Fruit fly (Drosophila melanogaster) whole organism, embryonic: Measurements from ENCODE around the gene CG5043.
A peak's percentile ranks its signal among the peaks of the same experiment; 100 is the strongest.

ENCODE experiments used
- ATbp ChIP-seq: fragments of 200-800 bp; sonication (Bioruptor generic); optimal IDR thresholded peaks from 2 replicates; lab custom pipeline; 2017; ENCODE audit warnings: missing biosample characterization, mild to moderate bottlenecking, missing genetic modification characterization, missing genetic modification reagents
- CG10321 ChIP-seq: fragments of 200-800 bp; sonication (Bioruptor generic); IDR thresholded peaks from 2 replicates; pipeline ENCODE4 v1.3.6; 2022; ENCODE audit warnings: missing biosample characterization, missing genetic modification characterization
- CG10565 ChIP-seq: fragments of 200-800 bp; sonication (Bioruptor generic); optimal IDR thresholded peaks from 3 replicates; lab custom pipeline; 2016; ENCODE audit warnings: missing biosample characterization, mild to moderate bottlenecking, missing genetic modification characterization
- CG12299 ChIP-seq: fragments of 200-800 bp; sonication (Bioruptor generic); optimal IDR thresholded peaks from 2 replicates; lab custom pipeline; 2018; ENCODE audit warnings: missing biosample characterization, mild to moderate bottlenecking, missing genetic modification characterization
- CG13123 ChIP-seq: fragments of 200-800 bp; sonication (Bioruptor generic); optimal IDR thresholded peaks from 2 replicates; lab custom pipeline; 2016; ENCODE audit warnings: missing biosample characterization, missing genetic modification characterization
- CG13287 ChIP-seq: fragments of 200-800 bp; sonication (Bioruptor generic); IDR thresholded peaks from 2 replicates; pipeline ENCODE4 v1.3.6; 2022; ENCODE audit warnings: missing biosample characterization, missing genetic modification characterization; ENCODE audit not compliant: partially characterized antibody
- CG17361 ChIP-seq: fragments of 200-800 bp; sonication (Bioruptor generic); IDR thresholded peaks from 3 replicates; pipeline ENCODE4 v1.3.6; 2022; ENCODE audit warnings: missing biosample characterization, missing genetic modification characterization
- CG18619 ChIP-seq: fragments of 200-800 bp; sonication (Bioruptor generic); optimal IDR thresholded peaks from 3 replicates; lab custom pipeline; 2017; ENCODE audit warnings: missing biosample characterization, mild to moderate bottlenecking, missing genetic modification characterization
- CG2875 ChIP-seq: fragments of 200-800 bp; sonication (Bioruptor generic); optimal IDR thresholded peaks from 2 replicates; lab custom pipeline; 2017; ENCODE audit warnings: missing biosample characterization, mild to moderate bottlenecking, missing genetic modification characterization, missing genetic modification reagents
- CG31388 ChIP-seq: fragments of 200-800 bp; sonication (Bioruptor generic); optimal IDR thresholded peaks from 2 replicates; lab custom pipeline; 2016; ENCODE audit warnings: missing biosample characterization, missing genetic modification characterization
- CG31441 ChIP-seq: fragments of 200-800 bp; sonication (Bioruptor generic); IDR thresholded peaks from 2 replicates; pipeline ENCODE4 v1.3.6; 2022; ENCODE audit warnings: missing biosample characterization, missing genetic modification characterization
- CG32532 ChIP-seq: fragments of 200-800 bp; sonication (Bioruptor generic); IDR thresholded peaks from 2 replicates; pipeline ENCODE4 v1.3.6; 2022; ENCODE audit warnings: missing biosample characterization, missing genetic modification characterization
- CG3281 ChIP-seq: fragments of 200-800 bp; sonication (Bioruptor generic); optimal IDR thresholded peaks from 3 replicates; lab custom pipeline; 2017; ENCODE audit warnings: missing biosample characterization, mild to moderate bottlenecking, missing genetic modification characterization
- CG34376 ChIP-seq: fragments of 200-800 bp; sonication (Bioruptor generic); optimal IDR thresholded peaks from 2 replicates; lab custom pipeline; 2018; ENCODE audit warnings: missing biosample characterization, mild to moderate bottlenecking, missing genetic modification characterization
- CG34422 ChIP-seq: fragments of 200-800 bp; sonication (Bioruptor generic); IDR thresholded peaks from 3 replicates; pipeline ENCODE4 v1.3.6; 2022; ENCODE audit warnings: missing biosample characterization, missing genetic modification characterization
- CG3995 ChIP-seq: fragments of 200-800 bp; sonication (Bioruptor generic); optimal IDR thresholded peaks from 3 replicates; lab custom pipeline; 2016; ENCODE audit warnings: missing biosample characterization, missing genetic modification characterization
- CG4730 ChIP-seq: fragments of 200-800 bp; sonication (Bioruptor generic); IDR thresholded peaks from 2 replicates; pipeline ENCODE4 v1.3.6; 2022; ENCODE audit warnings: missing biosample characterization, missing genetic modification characterization
- CG4854 ChIP-seq: fragments of 200-800 bp; sonication (Bioruptor generic); optimal IDR thresholded peaks from 2 replicates; lab custom pipeline; 2016; ENCODE audit warnings: missing biosample characterization, missing genetic modification characterization, inconsistent platforms
- CG7839 ChIP-seq: fragments of 200-800 bp; sonication (Bioruptor generic); optimal IDR thresholded peaks from 3 replicates; lab custom pipeline; 2018; ENCODE audit warnings: missing biosample characterization, mild to moderate bottlenecking, missing genetic modification characterization, moderate library complexity
- CG7928 ChIP-seq: fragments of 200-800 bp; sonication (Bioruptor generic); optimal IDR thresholded peaks from 2 replicates; lab custom pipeline; 2017; ENCODE audit warnings: missing biosample characterization, mild to moderate bottlenecking, missing genetic modification characterization
- CG7963 ChIP-seq: fragments of 200-800 bp; sonication (Bioruptor generic); IDR thresholded peaks from 3 replicates; pipeline ENCODE4 v1.3.6; 2022; ENCODE audit warnings: missing biosample characterization, missing genetic modification characterization; ENCODE audit not compliant: partially characterized antibody
- CG8290 ChIP-seq, 3 experiments: fragments of 200-800 bp; sonication (Bioruptor generic); optimal IDR thresholded peaks; 2 replicates each; lab custom pipeline; 2016 to 2019; ENCODE audit warnings: missing biosample characterization in 3 of 3, missing genetic modification characterization in 3 of 3, mild to moderate bottlenecking in 2 of 3, moderate library complexity in 1 of 3
- CG8924 ChIP-seq: fragments of 200-800 bp; optimal IDR thresholded peaks from 3 replicates; lab custom pipeline; 2019; ENCODE audit warnings: missing biosample characterization, mild to moderate bottlenecking, missing genetic modification characterization, moderate library complexity
- Dek ChIP-seq: fragments of 200-800 bp; sonication (Bioruptor generic); optimal IDR thresholded peaks from 3 replicates; lab custom pipeline; 2019; ENCODE audit warnings: missing biosample characterization, mild to moderate bottlenecking, missing genetic modification characterization, moderate library complexity
- Dip3 ChIP-seq: fragments of 200-800 bp; sonication (Bioruptor generic); optimal IDR thresholded peaks from 3 replicates; lab custom pipeline; 2016; ENCODE audit warnings: missing biosample characterization, missing genetic modification characterization
- E2f1 ChIP-seq: fragments of 200-800 bp; sonication (Bioruptor generic); IDR thresholded peaks from 2 replicates; pipeline ENCODE4 v1.3.6; 2022; ENCODE audit warnings: missing biosample characterization, missing genetic modification characterization
- Hand ChIP-seq: fragments of 200-800 bp; sonication (Bioruptor generic); optimal IDR thresholded peaks from 2 replicates; lab custom pipeline; 2017; ENCODE audit warnings: mild to moderate bottlenecking, missing biosample characterization, missing genetic modification reagents, missing genetic modification characterization
- HmgD ChIP-seq: fragments of 200-800 bp; sonication (Bioruptor generic); optimal IDR thresholded peaks from 3 replicates; lab custom pipeline; 2016; ENCODE audit warnings: missing biosample characterization, missing genetic modification characterization
- Lpt ChIP-seq: fragments of >200 bp; optimal IDR thresholded peaks from 2 replicates; lab custom pipeline; 2018; ENCODE audit warnings: missing biosample characterization, missing genetic modification characterization
- MBD-R2 ChIP-seq: fragments of 200-800 bp; sonication (Bioruptor generic); IDR thresholded peaks from 2 replicates; pipeline ENCODE4 v1.3.6; 2022; ENCODE audit warnings: missing biosample characterization, missing genetic modification characterization
- Med ChIP-seq: fragments of 200-800 bp; sonication (Bioruptor generic); peaks from one replicate; lab custom pipeline; 2016; ENCODE audit warnings: missing biosample characterization, missing genetic modification characterization, mild to moderate bottlenecking, inconsistent platforms, moderate library complexity
- Meics ChIP-seq: fragments of 200-800 bp; sonication (Bioruptor generic); optimal IDR thresholded peaks from 2 replicates; lab custom pipeline; 2017; ENCODE audit warnings: missing biosample characterization, mild to moderate bottlenecking, missing genetic modification characterization
- Sin3A ChIP-seq: fragments of >200 bp; optimal IDR thresholded peaks from 2 replicates; lab custom pipeline; 2018
- Sox100B ChIP-seq: fragments of 200-800 bp; sonication (Bioruptor generic); optimal IDR thresholded peaks from 3 replicates; lab custom pipeline; 2018; ENCODE audit warnings: missing biosample characterization, mild to moderate bottlenecking, missing genetic modification characterization
- Vsx1 ChIP-seq: fragments of 200-800 bp; sonication (Bioruptor generic); optimal IDR thresholded peaks from 2 replicates; lab custom pipeline; 2017; ENCODE audit warnings: missing biosample characterization, mild to moderate bottlenecking, missing genetic modification characterization, missing genetic modification reagents
- ab ChIP-seq: fragments of 200-800 bp; sonication (Bioruptor generic); optimal IDR thresholded peaks from 2 replicates; lab custom pipeline; 2016; ENCODE audit warnings: missing biosample characterization, missing genetic modification characterization
- amos ChIP-seq: fragments of 200-800 bp; sonication (Bioruptor generic); IDR thresholded peaks from 2 replicates; pipeline ENCODE4 v1.3.6; 2022; ENCODE audit warnings: missing biosample characterization, missing genetic modification characterization; ENCODE audit not compliant: partially characterized antibody
- br ChIP-seq: fragments of >200 bp; optimal IDR thresholded peaks from 2 replicates; lab custom pipeline; 2017
- caup ChIP-seq: fragments of 200-800 bp; sonication (Bioruptor generic); optimal IDR thresholded peaks from 3 replicates; lab custom pipeline; 2017; ENCODE audit warnings: missing biosample characterization, mild to moderate bottlenecking, missing genetic modification characterization, moderate library complexity; ENCODE audit not compliant: severe bottlenecking
- hbn ChIP-seq: fragments of 200-800 bp; sonication (Bioruptor generic); IDR thresholded peaks from 2 replicates; pipeline ENCODE4 v1.3.6; 2022; ENCODE audit warnings: missing biosample characterization, missing genetic modification characterization; ENCODE audit not compliant: partially characterized antibody
- jing ChIP-seq: fragments of 200-800 bp; sonication (Bioruptor generic); optimal IDR thresholded peaks from 2 replicates; lab custom pipeline; 2018; ENCODE audit warnings: missing biosample characterization, mild to moderate bottlenecking, missing genetic modification characterization
- jumu ChIP-seq: fragments of 200-800 bp; sonication (Bioruptor generic); optimal IDR thresholded peaks from 3 replicates; lab custom pipeline; 2016; ENCODE audit warnings: missing biosample characterization, missing genetic modification characterization
- kay ChIP-seq: fragments of 200-800 bp; sonication (Bioruptor generic); optimal IDR thresholded peaks from 2 replicates; lab custom pipeline; 2016; ENCODE audit warnings: missing biosample characterization, missing genetic modification characterization
- mam ChIP-seq: fragments of 200-800 bp; sonication (Bioruptor generic); optimal IDR thresholded peaks from 3 replicates; lab custom pipeline; 2016; ENCODE audit warnings: missing biosample characterization, missing genetic modification characterization
- psq ChIP-seq: fragments of 200-800 bp; sonication (Bioruptor generic); optimal IDR thresholded peaks from 2 replicates; lab custom pipeline; 2017; ENCODE audit warnings: missing biosample characterization, missing genetic modification characterization
- pum ChIP-seq: fragments of 200-800 bp; sonication (Bioruptor generic); optimal IDR thresholded peaks from 2 replicates; lab custom pipeline; 2016; ENCODE audit warnings: missing biosample characterization, missing genetic modification characterization
- rib ChIP-seq: fragments of 200-800 bp; sonication (Bioruptor generic); IDR thresholded peaks from 2 replicates; pipeline ENCODE4 v1.3.6; 2022; ENCODE audit warnings: missing biosample characterization, missing genetic modification characterization
- schlank ChIP-seq: fragments of 200-800 bp; sonication (Bioruptor generic); optimal IDR thresholded peaks from 2 replicates; lab custom pipeline; 2018; ENCODE audit warnings: missing biosample characterization, mild to moderate bottlenecking, missing genetic modification characterization
- sim ChIP-seq: fragments of 200-800 bp; sonication (Bioruptor generic); IDR thresholded peaks from 2 replicates; pipeline ENCODE4 v1.3.6; 2022; ENCODE audit warnings: missing biosample characterization, missing genetic modification characterization
- vnd ChIP-seq: fragments of 200-800 bp; sonication (Bioruptor generic); IDR thresholded peaks from 3 replicates; pipeline ENCODE4 v1.3.6; 2022; ENCODE audit warnings: missing biosample characterization, missing genetic modification characterization; ENCODE audit not compliant: partially characterized antibody
- zen2 ChIP-seq: fragments of 200-800 bp; sonication (Bioruptor generic); IDR thresholded peaks from 3 replicates; pipeline ENCODE4 v1.3.6; 2022; ENCODE audit warnings: missing biosample characterization, missing genetic modification characterization; ENCODE audit not compliant: partially characterized antibody
- zfh1 ChIP-seq: fragments of 200-800 bp; sonication (Bioruptor generic); IDR thresholded peaks from 3 replicates; pipeline ENCODE4 v1.3.6; 2022; ENCODE audit warnings: missing biosample characterization, missing genetic modification characterization

The CG5043 gene

DNA sequence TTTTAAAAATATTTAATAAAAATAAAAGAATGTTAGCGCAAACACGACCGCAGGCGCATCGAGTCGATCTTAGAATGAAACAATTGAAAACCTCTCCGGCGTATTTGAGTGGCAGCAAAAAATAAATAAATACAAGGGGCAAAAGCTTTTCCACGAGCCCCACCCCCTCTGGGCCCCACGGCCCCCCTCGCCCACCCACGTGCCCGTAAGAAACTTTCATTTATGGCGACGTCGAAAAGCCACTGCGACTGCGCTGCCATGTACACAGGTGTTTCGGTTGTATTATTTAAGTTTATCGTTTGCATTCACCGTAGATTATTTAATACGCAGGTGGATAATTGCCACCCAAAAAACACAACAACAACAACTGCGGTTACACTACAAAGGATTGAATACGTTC lies 14.8 kb downstream of the CG5043 start (continued):
- no peak for TF ChIP-seq zfh1 (GFP tag; lab: Robert Waterston, UW)
- no peak for TF ChIP-seq CG4730 (GFP tag; lab: Robert Waterston, UW)
- no peak for TF ChIP-seq CG12299 (tag; lab: Kevin White, UChicago)
- TF ChIP-seq Dek (tag; lab: Kevin White, UChicago): no peak
- no peak; the same call in 1 of the 2 replicates for TF ChIP-seq CG13287 (GFP tag; lab: Robert Waterston, UW)
- TF ChIP-seq hbn (GFP tag; lab: Robert Waterston, UW): no peak
- TF ChIP-seq ab: no peak
- TF ChIP-seq CG31388 (GFP tag; lab: Kevin White, UChicago): no peak
- TF ChIP-seq jing (GFP tag; lab: Kevin White, UChicago): no peak
- TF ChIP-seq CG7963: no peak
- TF ChIP-seq pum (GFP tag; lab: Kevin White, UChicago): no peak
- TF ChIP-seq zen2: no peak
- TF ChIP-seq amos: no peak; the same call in 1 of the 2 replicates
- TF ChIP-seq rib (GFP tag; lab: Robert Waterston, UW): no peak; the same call in 1 of the 2 replicates
- TF ChIP-seq CG18619 (GFP tag; lab: Kevin White, UChicago): no peak
- TF ChIP-seq CG32532 (GFP tag; lab: Robert Waterston, UW): 0 out of 2 replicates have a peak, but pooled peaks have one; percentile 11
- TF ChIP-seq Hand (GFP tag; lab: Kevin White, UChicago): no peak
- TF ChIP-seq sim (GFP tag; lab: Robert Waterston, UW): no peak
- TF ChIP-seq CG17361: no peak
- TF ChIP-seq Med (GFP tag; lab: Kevin White, UChicago): peak; percentile 38
- no peak for TF ChIP-seq MBD-R2 (GFP tag; lab: Robert Waterston, UW)
- TF ChIP-seq CG3281 (GFP tag; lab: Kevin White, UChicago): peak; percentile 25
- TF ChIP-seq CG7928 (GFP tag; lab: Kevin White, UChicago): no peak
- TF ChIP-seq Dip3 (GFP tag; lab: Kevin White, UChicago): no peak
- no peak for TF ChIP-seq HmgD (GFP tag; lab: Kevin White, UChicago)
- no peak for TF ChIP-seq CG13123 (GFP tag; lab: Kevin White, UChicago)
- no peak for TF ChIP-seq psq (GFP tag; lab: Kevin White, UChicago)
- peak; percentile 26 for TF ChIP-seq ATbp (GFP tag; lab: Kevin White, UChicago)
- TF ChIP-seq CG2875 (GFP tag; lab: Kevin White, UChicago): no peak
- no peak for TF ChIP-seq br (lab: Kevin White, UChicago)
- no peak for TF ChIP-seq CG31441 (GFP tag; lab: Robert Waterston, UW)
- no peak for TF ChIP-seq CG8924
- no peak for TF ChIP-seq CG3995
- no peak for TF ChIP-seq Vsx1 (GFP tag; lab: Kevin White, UChicago)
- no peak for TF ChIP-seq Sin3A (lab: Kevin White, UChicago)
- no peak for TF ChIP-seq Lpt
- TF ChIP-seq CG10321 (GFP tag; lab: Robert Waterston, UW): no peak
- no peak for TF ChIP-seq vnd (GFP tag; lab: Robert Waterston, UW)
- TF ChIP-seq Meics (GFP tag; lab: Kevin White, UChicago): peak; percentile 25
- no peak for TF ChIP-seq E2f1
- TF ChIP-seq Sox100B: no peak
- TF ChIP-seq mam (GFP tag; lab: Kevin White, UChicago): no peak
- no peak for TF ChIP-seq CG34422 (GFP tag; lab: Robert Waterston, UW)
- TF ChIP-seq CG8290 (GFP tag; optimal IDR thresholded peaks at IDR 0.05; lab: Kevin White, UChicago): no peak
- peak in 1 of 2 experiments; percentile 53 for TF ChIP-seq CG8290 (tag; optimal IDR thresholded peaks at IDR 0.05; lab: Kevin White, UChicago)
- TF ChIP-seq CG10565: no peak
- TF ChIP-seq CG34376 (GFP tag; lab: Kevin White, UChicago): peak; percentile 31
- no peak for TF ChIP-seq kay (GFP tag; lab: Kevin White, UChicago)
- TF ChIP-seq CG7839 (tag; lab: Kevin White, UChicago): no peak
- peak; percentile 17 for TF ChIP-seq caup (GFP tag; lab: Kevin White, UChicago)
- no peak for TF ChIP-seq CG4854 (GFP tag; lab: Kevin White, UChicago)
- no peak for TF ChIP-seq jumu (GFP tag; lab: Kevin White, UChicago)
- no peak for TF ChIP-seq schlank
